Fruit fly (Drosophila melanogaster): ENCODE measurements around the gene ush.
A peak's percentile ranks its signal among the peaks of the same experiment; 100 is the strongest.

ush gene

DNA sequence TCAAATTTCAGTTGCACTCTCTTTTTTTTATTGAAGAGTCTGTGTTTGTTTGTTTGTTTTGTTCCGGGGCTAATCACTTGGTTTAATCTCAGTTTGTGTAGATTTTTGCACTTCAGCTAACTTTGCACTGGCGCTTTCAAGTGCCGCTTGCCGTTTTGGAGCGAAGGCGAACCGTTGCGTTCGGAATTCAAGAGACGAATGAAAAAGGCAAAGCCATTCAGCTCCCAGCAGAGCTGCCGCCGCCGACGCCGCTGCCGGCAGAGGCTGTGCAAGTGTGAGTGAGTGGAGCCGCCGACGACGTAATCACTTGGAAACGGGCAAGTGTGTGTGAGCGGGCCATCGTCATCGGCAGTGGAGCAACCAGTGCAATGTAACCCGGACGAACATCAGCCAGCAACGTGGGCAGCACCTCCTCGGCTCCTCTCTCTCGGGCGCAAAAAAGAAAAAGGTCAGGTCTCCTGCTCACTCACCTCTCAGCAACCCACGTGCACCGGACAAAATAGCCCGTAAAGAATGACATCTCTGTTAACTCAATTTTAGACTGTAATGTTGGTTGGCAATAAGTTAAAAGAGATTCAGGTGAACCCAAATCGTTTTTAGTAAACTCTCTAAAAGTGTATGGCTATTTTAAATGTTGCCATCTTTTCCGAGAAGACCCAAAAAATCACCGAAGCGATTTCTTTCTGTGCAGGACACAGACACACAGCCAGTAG lies 3.6 kb downstream of the ush start, which contains the start of gene cbt (continued):
- TF ChIP-seq btn (GFP tag; optimal IDR thresholded peaks at IDR 0.05) (peak; percentile 96), Stat92E (GFP tag; optimal IDR thresholded peaks at IDR 0.05) (peak in 1 of 3 experiments; percentile 87), Mrtf (GFP tag; IDR thresholded peaks at IDR 0.05) (no peak), CG18599 (GFP tag; optimal IDR thresholded peaks at IDR 0.05) (peak; percentile 99), Nf-YB (GFP tag; optimal IDR thresholded peaks at IDR 0.05) (peak; percentile 87), peb (GFP tag; IDR thresholded peaks at IDR 0.05) (no peak), Rfx (GFP tag; IDR thresholded peaks at IDR 0.05) (no peak), bowl (GFP tag; IDR thresholded peaks at IDR 0.05) (no peak), Hr51 (GFP tag; optimal IDR thresholded peaks at IDR 0.05) (peak; percentile 96 to 98), Neu2 (GFP tag; optimal IDR thresholded peaks at IDR 0.05; ENCODE audit: borderline replicate concordance) (peak; percentile 77), CG7372 (GFP tag; IDR thresholded peaks at IDR 0.05) (no peak), D19B (GFP tag; optimal IDR thresholded peaks at IDR 0.05) (peak; percentile 92), Ets65A (GFP tag) (peak; percentile 100), CG10147 (GFP tag; optimal IDR thresholded peaks at IDR 0.05) (peak; percentile 97), klu (GFP tag; IDR thresholded peaks at IDR 0.05) (no peak), CG18619 (GFP tag; optimal IDR thresholded peaks at IDR 0.05) (peak; percentile 96), CoRest (tag; optimal IDR thresholded peaks at IDR 0.05) (peak; percentile 97), phol (tag; optimal IDR thresholded peaks at IDR 0.05) (peak; percentile 96), Bgb (GFP tag; IDR thresholded peaks at IDR 0.05; ENCODE audit: partially characterized antibody) (no peak), CG1647 (GFP tag; optimal IDR thresholded peaks at IDR 0.05) (peak; percentile 96), B-H1 (GFP tag; IDR thresholded peaks at IDR 0.05) (no peak), aop (GFP tag; IDR thresholded peaks at IDR 0.05) (no peak), ac (GFP tag; optimal IDR thresholded peaks at IDR 0.05) (peak; percentile 86), CG15601 (tag; optimal IDR thresholded peaks at IDR 0.05) (peak; percentile 94), Xrp1 (GFP tag; IDR thresholded peaks at IDR 0.05) (no peak), CG34376 (GFP tag; optimal IDR thresholded peaks at IDR 0.05) (peak; percentile 95), CG12236 (GFP tag; optimal IDR thresholded peaks at IDR 0.05) (peak; percentile 96), CG42726 (GFP tag; IDR thresholded peaks at IDR 0.05; ENCODE audit: partially characterized antibody) (no peak), CG31388 (GFP tag; optimal IDR thresholded peaks at IDR 0.05) (peak; percentile 84), zen2 (GFP tag; IDR thresholded peaks at IDR 0.05; ENCODE audit: partially characterized antibody) (no peak), CG8281 (tag; optimal IDR thresholded peaks at IDR 0.05) (peak; percentile 89), gcm2 (GFP tag; optimal IDR thresholded peaks at IDR 0.05) (peak; percentile 92), Ravus (GFP tag; IDR thresholded peaks at IDR 0.05) (no peak), hkb (optimal IDR thresholded peaks at IDR 0.05) (no peak), hkb (GFP tag; IDR thresholded peaks at IDR 0.05) (no peak)

DNA sequence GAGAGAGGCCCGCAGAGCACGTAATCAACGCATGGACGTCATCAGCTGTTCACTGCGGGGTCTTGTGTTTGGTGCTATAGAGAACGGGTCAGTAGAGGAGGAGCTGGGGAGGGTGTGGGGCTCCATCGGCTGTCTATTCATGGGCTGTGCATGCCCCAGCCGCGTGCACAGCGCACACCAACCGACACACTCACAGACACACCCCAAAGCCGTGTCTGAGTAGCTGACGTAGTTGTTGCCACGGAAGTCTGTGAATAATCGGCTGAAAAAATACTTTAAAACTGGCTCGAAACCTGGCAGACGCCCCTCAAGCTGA lies 4.1 kb downstream of the ush start:
- TF ChIP-seq HLHmδ (GFP tag; optimal IDR thresholded peaks at IDR 0.05) (peak; percentile 70), kni (GFP tag; optimal IDR thresholded peaks at IDR 0.05) (peak; percentile 31), ftz-f1 (GFP tag; optimal IDR thresholded peaks at IDR 0.05) (peak; percentile 21), CG6254 (GFP tag; optimal IDR thresholded peaks at IDR 0.05) (no peak), CG7987 (GFP tag; optimal IDR thresholded peaks at IDR 0.05) (peak; percentile 100), h (optimal IDR thresholded peaks at IDR 0.05) (no peak), pros (GFP tag; optimal IDR thresholded peaks at IDR 0.05) (peak; percentile 18)

Measured in whole organism, embryonic.